Worm (Caenorhabditis elegans) whole organism, late embryonic: ENCODE measurements around the gene fkb-3.

ENCODE experiments used
- C08G9.2 ChIP-seq: sonication (generic microtip); optimal IDR thresholded peaks from 2 replicates; lab custom pipeline; 2016; ENCODE audit warnings: mild to moderate bottlenecking, missing genetic modification characterization, moderate library complexity, missing compliant biosample characterization
- C38D4.7 ChIP-seq: fragments of 200-800 bp; sonication (Bioruptor generic); optimal IDR thresholded peaks from 2 replicates; lab custom pipeline; 2018; ENCODE audit warnings: mild to moderate bottlenecking, missing genetic modification characterization, moderate library complexity, missing compliant biosample characterization
- F13H6.1 ChIP-seq: sonication (generic microtip); optimal IDR thresholded peaks from 2 replicates; lab custom pipeline; 2016; ENCODE audit warnings: missing genetic modification characterization, missing compliant biosample characterization
- K02D7.2 ChIP-seq: sonication (generic microtip); optimal IDR thresholded peaks from 2 replicates; lab custom pipeline; 2017; ENCODE audit warnings: mild to moderate bottlenecking, missing genetic modification characterization, missing compliant biosample characterization
- K09A11.1 ChIP-seq: sonication (generic microtip); optimal IDR thresholded peaks from 2 replicates; lab custom pipeline; 2017; ENCODE audit warnings: antibody characterized with exemption, mild to moderate bottlenecking, missing genetic modification characterization, missing compliant biosample characterization; ENCODE audit not compliant: insufficient read depth
- T23F11.4 ChIP-seq: fragments of 200-800 bp; sonication (Bioruptor generic); optimal IDR thresholded peaks from 2 replicates; lab custom pipeline; 2018; ENCODE audit warnings: mild to moderate bottlenecking, missing genetic modification characterization, missing compliant biosample characterization
- Y22D7AL.16 ChIP-seq: sonication (generic microtip); optimal IDR thresholded peaks from 2 replicates; lab custom pipeline; 2016; ENCODE audit warnings: missing genetic modification characterization, missing compliant biosample characterization
- ahr-1 ChIP-seq: sonication (generic microtip); optimal IDR thresholded peaks from 2 replicates; lab custom pipeline; 2016; ENCODE audit warnings: missing genetic modification characterization, missing compliant biosample characterization
- ceh-14 ChIP-seq: sonication (generic microtip); optimal IDR thresholded peaks from 2 replicates; lab custom pipeline; 2016; ENCODE audit warnings: missing genotype, missing genetic modification characterization, missing compliant biosample characterization
- ceh-19 ChIP-seq: fragments of 200-800 bp; sonication (Bioruptor generic); optimal IDR thresholded peaks from 2 replicates; lab custom pipeline; 2018; ENCODE audit warnings: mild to moderate bottlenecking, missing genetic modification characterization, missing compliant biosample characterization
- ceh-22 ChIP-seq: sonication (generic microtip); optimal IDR thresholded peaks from 2 replicates; lab custom pipeline; 2017; ENCODE audit warnings: missing biosample characterization, missing genetic modification characterization
- ceh-24 ChIP-seq: sonication (generic microtip); optimal IDR thresholded peaks from 2 replicates; lab custom pipeline; 2016; ENCODE audit warnings: mild to moderate bottlenecking, missing genetic modification characterization, missing compliant biosample characterization
- ceh-31 ChIP-seq: sonication (generic microtip); optimal IDR thresholded peaks from 2 replicates; lab custom pipeline; 2016; ENCODE audit warnings: missing genetic modification characterization, missing compliant biosample characterization
- ceh-34 ChIP-seq: sonication (generic microtip); optimal IDR thresholded peaks from 2 replicates; lab custom pipeline; 2016; ENCODE audit warnings: mild to moderate bottlenecking, missing genetic modification characterization, missing compliant biosample characterization
- ceh-6 ChIP-seq: fragments of 200-800 bp; sonication (Bioruptor generic); optimal IDR thresholded peaks from 2 replicates; lab custom pipeline; 2018; ENCODE audit warnings: mild to moderate bottlenecking, missing genetic modification characterization, missing compliant biosample characterization
- ceh-9 ChIP-seq: sonication (generic microtip); optimal IDR thresholded peaks from 2 replicates; lab custom pipeline; 2016; ENCODE audit warnings: mild to moderate bottlenecking, missing genetic modification characterization, inconsistent platforms, missing compliant biosample characterization
- dve-1 ChIP-seq: sonication (generic microtip); optimal IDR thresholded peaks from 2 replicates; lab custom pipeline; 2017; ENCODE audit warnings: antibody characterized with exemption, mild to moderate bottlenecking, missing genetic modification characterization, missing compliant biosample characterization
- elt-2 ChIP-seq: sonication (generic microtip); optimal IDR thresholded peaks from 2 replicates; lab custom pipeline; 2016; ENCODE audit warnings: missing genetic modification reagents, missing genetic modification characterization, missing compliant biosample characterization
- elt-4 ChIP-seq: sonication (generic microtip); optimal IDR thresholded peaks from 2 replicates; lab custom pipeline; 2016; ENCODE audit warnings: missing genetic modification characterization, missing compliant biosample characterization
- hlh-30 ChIP-seq: sonication (generic microtip); optimal IDR thresholded peaks from 2 replicates; lab custom pipeline; 2017; ENCODE audit warnings: antibody characterized with exemption, missing genetic modification characterization, missing compliant biosample characterization; ENCODE audit not compliant: insufficient read depth
- hlh-8 ChIP-seq: sonication (generic microtip); optimal IDR thresholded peaks from 2 replicates; lab custom pipeline; 2016; ENCODE audit warnings: missing genotype, missing genetic modification characterization, missing compliant biosample characterization
- lin-11 ChIP-seq: fragments of 200-800 bp; sonication (Bioruptor generic); optimal IDR thresholded peaks from 2 replicates; lab custom pipeline; 2018; ENCODE audit warnings: mild to moderate bottlenecking, missing genetic modification characterization, missing compliant biosample characterization
- madf-2 ChIP-seq: sonication (generic microtip); optimal IDR thresholded peaks from 2 replicates; lab custom pipeline; 2017; ENCODE audit warnings: missing genetic modification characterization, missing compliant biosample characterization
- odd-2 ChIP-seq: sonication (generic microtip); optimal IDR thresholded peaks from 2 replicates; lab custom pipeline; 2017; ENCODE audit warnings: antibody characterized with exemption, mild to moderate bottlenecking, missing genetic modification characterization, missing compliant biosample characterization
- pat-9 ChIP-seq: fragments of 200-800 bp; sonication (Bioruptor generic); optimal IDR thresholded peaks from 2 replicates; lab custom pipeline; 2018; ENCODE audit warnings: mild to moderate bottlenecking, missing genetic modification characterization, moderate library complexity, missing compliant biosample characterization
- pax-1 ChIP-seq: fragments of 150-350 bp; optimal IDR thresholded peaks from 2 replicates; lab custom pipeline; 2014; ENCODE audit warnings: missing biosample characterization, missing genetic modification characterization
- pha-2 ChIP-seq: sonication (generic microtip); optimal IDR thresholded peaks from 2 replicates; lab custom pipeline; 2017; ENCODE audit warnings: mild to moderate bottlenecking, missing genetic modification characterization, missing compliant biosample characterization
- pha-4 ChIP-seq: fragments of 150-350 bp; optimal IDR thresholded peaks from 2 replicates; lab custom pipeline; 2018; ENCODE audit warnings: missing biosample characterization, missing genetic modification reagents, missing genetic modification characterization
- pqm-1 ChIP-seq: sonication (generic microtip); optimal IDR thresholded peaks from 2 replicates; lab custom pipeline; 2016; ENCODE audit warnings: missing genetic modification characterization, missing compliant biosample characterization
- rnt-1 ChIP-seq: sonication (generic microtip); optimal IDR thresholded peaks from 2 replicates; lab custom pipeline; 2016; ENCODE audit warnings: missing genetic modification characterization, missing compliant biosample characterization
- sdc-2 ChIP-seq: sonication (generic microtip); optimal IDR thresholded peaks from 2 replicates; lab custom pipeline; 2016; ENCODE audit warnings: missing genotype, missing genetic modification characterization, missing compliant biosample characterization
- sox-4 ChIP-seq: sonication (generic microtip); optimal IDR thresholded peaks from 2 replicates; lab custom pipeline; 2017; ENCODE audit warnings: mild to moderate bottlenecking, missing genetic modification characterization, inconsistent platforms, missing compliant biosample characterization
- tbx-2 ChIP-seq: sonication (generic microtip); optimal IDR thresholded peaks from 2 replicates; lab custom pipeline; 2016; ENCODE audit warnings: missing genetic modification characterization, missing compliant biosample characterization
- ttx-3 ChIP-seq: sonication (generic microtip); optimal IDR thresholded peaks from 2 replicates; lab custom pipeline; 2016; ENCODE audit warnings: missing genetic modification reagents, missing genetic modification characterization, missing compliant biosample characterization
- unc-3 ChIP-seq, 2 experiments: fragments of 200-800 bp in 1 of 2; sonication (Bioruptor generic) in 1 of 2; sonication (generic microtip) in 1 of 2; conservative IDR thresholded peaks in 1 of 2; optimal IDR thresholded peaks in 1 of 2; 2 replicates each; pipeline versions ENCODE4 v1.3.6 to Lab custom; 2016 to 2022; ENCODE audit warnings: missing compliant biosample characterization in 2 of 2, missing genetic modification characterization in 2 of 2, missing genetic modification reagents in 1 of 2
- unc-42 ChIP-seq: sonication (generic microtip); optimal IDR thresholded peaks from 2 replicates; lab custom pipeline; 2016; ENCODE audit warnings: missing genotype, missing genetic modification characterization, missing compliant biosample characterization
- zip-5 ChIP-seq: sonication (generic microtip); optimal IDR thresholded peaks from 2 replicates; lab custom pipeline; 2016; ENCODE audit warnings: missing genetic modification characterization, missing compliant biosample characterization

The fkb-3 gene

ce11 chrV:7246951-7247350 is 21.9 kb downstream of the fkb-3 start, which contains the start of gene C05C8.7:
C05C8.7 (minus strand) TSS chrV:7247050.
- TF ChIP-seq Y22D7AL.16 (tag; lab: Kevin White, UChicago) (no peak), madf-2 (no peak), ceh-34 (tag; lab: Kevin White, UChicago) (no peak), ahr-1 (tag; lab: Kevin White, UChicago) (no peak), ceh-19 (GFP tag; lab: Kevin White, UChicago) (no peak), odd-2 (tag; lab: Kevin White, UChicago) (no peak), sdc-2 (tag; lab: Kevin White, UChicago) (no peak), elt-4 (no peak)

- no peak for TF ChIP-seq K09A11.1 (tag; lab: Kevin White, UChicago)
- TF ChIP-seq K02D7.2 (tag; lab: Kevin White, UChicago) = no peak
- no peak for TF ChIP-seq pqm-1 (tag; lab: Kevin White, UChicago)
- TF ChIP-seq pat-9 (tag; lab: Kevin White, UChicago) = no peak
- no peak for TF ChIP-seq pha-4 (tag; lab: Kevin White, UChicago)
- no peak for TF ChIP-seq zip-5 (tag; lab: Kevin White, UChicago)
- no peak for TF ChIP-seq ceh-31 (tag; lab: Kevin White, UChicago)
- TF ChIP-seq elt-4 = no peak
- no peak for TF ChIP-seq F13H6.1 (tag; lab: Kevin White, UChicago)
- no peak for TF ChIP-seq lin-11
- no peak for TF ChIP-seq T23F11.4
- TF ChIP-seq unc-42 = no peak
- no peak for TF ChIP-seq ttx-3 (tag; lab: Kevin White, UChicago)
- no peak for TF ChIP-seq tbx-2 (tag; lab: Kevin White, UChicago)
- no peak for TF ChIP-seq pha-2 (tag; lab: Kevin White, UChicago)
Measured at ce11 chrV:7248227-7248953, 23.4 kb downstream of the fkb-3 start.

ce11 chrV:7255095-7255494 is 30.1 kb downstream of the fkb-3 start, which contains the start of gene C05C8.8:
C05C8.8 (minus strand) TSS chrV:7255195.
- TF ChIP-seq ceh-14 (tag; lab: Kevin White, UChicago) (no peak), ceh-9 (no peak), hlh-8 (no peak), ahr-1 (tag; lab: Kevin White, UChicago) (no peak), pax-1 (tag; lab: Kevin White, UChicago) (no peak), rnt-1 (tag; lab: Kevin White, UChicago) (no peak), dve-1 (tag; lab: Kevin White, UChicago) (no peak)
- TF ChIP-seq, all 69 proteins: peak for 0

DNA sequence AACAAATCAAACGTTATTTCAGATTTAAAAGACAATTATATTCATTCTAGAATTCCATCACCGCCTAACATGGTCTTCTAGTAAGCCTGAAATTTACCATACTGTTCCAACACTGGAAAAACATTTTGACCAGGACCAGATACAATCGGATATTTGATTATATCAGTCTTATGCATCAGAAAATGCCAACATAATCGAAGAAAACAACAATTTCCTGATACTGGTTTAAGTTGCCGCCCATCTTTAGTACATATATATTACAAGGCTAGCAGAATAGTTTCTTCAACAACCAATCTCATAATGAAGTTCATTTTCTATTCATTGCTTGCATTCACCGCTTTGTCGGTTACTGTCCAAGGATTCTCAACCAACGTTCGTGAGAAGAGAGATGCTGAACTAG is 33.9 kb downstream of the fkb-3 start, which contains the start of gene C13A2.12:
C13A2.12 (plus strand) TSS at position 301 of the 400 bp plus-strand sequence.
- TF ChIP-seq hlh-30 (tag; lab: Kevin White, UChicago) (no peak), madf-2 (no peak), F13H6.1 (tag; lab: Kevin White, UChicago) (no peak), ttx-3 (tag; lab: Kevin White, UChicago) (no peak), odd-2 (tag; lab: Kevin White, UChicago) (no peak), unc-3 (GFP tag; conservative IDR thresholded peaks at IDR 0.05; lab: Robert Waterston, UW) (no peak), unc-3 (tag; optimal IDR thresholded peaks at IDR 0.05; lab: Kevin White, UChicago) (no peak), T23F11.4 (no peak), ceh-22 (tag; lab: Kevin White, UChicago) (no peak), ceh-6 (GFP tag; lab: Kevin White, UChicago) (no peak), ceh-24 (tag; lab: Kevin White, UChicago) (no peak), elt-2 (no peak), C38D4.7 (GFP tag; lab: Kevin White, UChicago) (no peak), sox-4 (tag; lab: Kevin White, UChicago) (no peak), dve-1 (tag; lab: Kevin White, UChicago) (no peak), C08G9.2 (tag; lab: Kevin White, UChicago) (no peak), ceh-31 (tag; lab: Kevin White, UChicago) (no peak)
